Fruit fly (Drosophila melanogaster): ENCODE measurements around the gene CG8036.

CG8036 gene

DNA sequence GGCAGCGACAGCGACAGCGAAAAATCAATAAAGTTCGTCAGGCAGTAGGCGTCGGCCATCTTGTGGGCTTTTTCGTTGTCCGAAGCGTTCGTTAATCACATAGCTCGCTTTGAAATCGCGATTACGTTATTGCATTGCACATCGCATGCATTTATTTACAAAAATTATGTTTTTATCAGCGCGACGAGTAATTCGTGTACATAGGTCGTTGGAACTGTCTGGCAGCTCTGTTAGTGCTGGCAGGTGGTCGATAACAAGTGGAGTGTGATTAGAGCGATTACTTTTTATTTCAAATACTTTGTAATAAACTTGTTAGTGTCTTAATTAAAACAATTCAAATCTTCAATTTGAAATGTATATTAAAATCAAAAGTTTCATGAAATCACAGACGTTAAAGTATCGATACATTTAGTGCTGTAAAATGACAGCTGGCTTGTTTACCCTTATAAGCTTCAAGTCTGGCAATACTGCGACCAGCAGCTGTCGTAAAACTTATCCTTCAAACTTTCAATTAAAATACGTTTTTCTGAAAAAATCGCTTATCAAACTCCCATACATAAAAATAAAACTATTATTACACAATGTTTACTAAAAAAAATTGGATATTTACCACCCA is 3.9 kb upstream of the CG8036 start, which contains the start of gene CG8032 (continued):
- TF ChIP-seq cyc (GFP tag; optimal IDR thresholded peaks at IDR 0.05), result peak; percentile 36
- no peak for TF ChIP-seq CG3032 (tag; optimal IDR thresholded peaks at IDR 0.05)
- TF ChIP-seq dsx (GFP tag; optimal IDR thresholded peaks at IDR 0.05; ENCODE audit: poor library complexity, severe bottlenecking), result peak; percentile 29
- TF ChIP-seq dac (GFP tag; optimal IDR thresholded peaks at IDR 0.05), result no peak
- TF ChIP-seq achi (GFP tag; optimal IDR thresholded peaks at IDR 0.05), result peak; percentile 100
- TF ChIP-seq Gug (GFP tag; IDR thresholded peaks at IDR 0.05), result no peak
- peak; percentile 27 for TF ChIP-seq acj6 (GFP tag; optimal IDR thresholded peaks at IDR 0.05)
- TF ChIP-seq spab (GFP tag; optimal IDR thresholded peaks at IDR 0.05), result no peak
- TF ChIP-seq CG31627 (GFP tag; optimal IDR thresholded peaks at IDR 0.05), result peak; percentile 37
- peak; percentile 43 for TF ChIP-seq OdsH (GFP tag; optimal IDR thresholded peaks at IDR 0.05)
- TF ChIP-seq Sox14 (GFP tag; optimal IDR thresholded peaks at IDR 0.05), result peak; percentile 36
- no peak for TF ChIP-seq Ets96B (tag; optimal IDR thresholded peaks at IDR 0.05)
- TF ChIP-seq CG6163 (GFP tag; IDR thresholded peaks at IDR 0.05), result no peak
- TF ChIP-seq CG4318 (GFP tag; optimal IDR thresholded peaks at IDR 0.05), result no peak
- peak; percentile 62 for TF ChIP-seq Eip78C (GFP tag)
- peak; percentile 62 for TF ChIP-seq lz (GFP tag; optimal IDR thresholded peaks at IDR 0.05)
- TF ChIP-seq eg (GFP tag; IDR thresholded peaks at IDR 0.05), result no peak
- no peak for TF ChIP-seq CG6276 (GFP tag; optimal IDR thresholded peaks at IDR 0.05)
- no peak for TF ChIP-seq Hr38 (GFP tag; optimal IDR thresholded peaks at IDR 0.05)
- TF ChIP-seq fkh (GFP tag; optimal IDR thresholded peaks at IDR 0.05), result peak; percentile 97
- peak; percentile 50 for TF ChIP-seq Met (GFP tag; optimal IDR thresholded peaks at IDR 0.05)
- TF ChIP-seq Eip75B (GFP tag; optimal IDR thresholded peaks at IDR 0.05), result peak; percentile 63
- TF ChIP-seq Eip93F (GFP tag; optimal IDR thresholded peaks at IDR 0.05), result no peak
- no peak for TF ChIP-seq CG16779 (tag; optimal IDR thresholded peaks at IDR 0.05)
- TF ChIP-seq CG11294 (GFP tag; IDR thresholded peaks at IDR 0.05), result no peak
- peak; percentile 61 for TF ChIP-seq Sox102F (GFP tag; optimal IDR thresholded peaks at IDR 0.05)
- no peak for TF ChIP-seq CG11902 (GFP tag; optimal IDR thresholded peaks at IDR 0.05)
- TF ChIP-seq CG6854 (GFP tag; optimal IDR thresholded peaks at IDR 0.05), result no peak
- no peak for TF ChIP-seq CG8119 (GFP tag; IDR thresholded peaks at IDR 0.05)
- TF ChIP-seq salr (GFP tag; optimal IDR thresholded peaks at IDR 0.05), result peak in 1 of 2 experiments; percentile 14
- TF ChIP-seq CG11762 (GFP tag; optimal IDR thresholded peaks at IDR 0.05; ENCODE audit: insufficient read depth), result no peak
- TF ChIP-seq fd85E (GFP tag; optimal IDR thresholded peaks at IDR 0.05), result no peak
- TF ChIP-seq pdm3 (GFP tag; optimal IDR thresholded peaks at IDR 0.05), result peak; percentile 61
- no peak for TF ChIP-seq Lpt (GFP tag; optimal IDR thresholded peaks at IDR 0.05)
- peak; percentile 93 for TF ChIP-seq svp (GFP tag)

DNA sequence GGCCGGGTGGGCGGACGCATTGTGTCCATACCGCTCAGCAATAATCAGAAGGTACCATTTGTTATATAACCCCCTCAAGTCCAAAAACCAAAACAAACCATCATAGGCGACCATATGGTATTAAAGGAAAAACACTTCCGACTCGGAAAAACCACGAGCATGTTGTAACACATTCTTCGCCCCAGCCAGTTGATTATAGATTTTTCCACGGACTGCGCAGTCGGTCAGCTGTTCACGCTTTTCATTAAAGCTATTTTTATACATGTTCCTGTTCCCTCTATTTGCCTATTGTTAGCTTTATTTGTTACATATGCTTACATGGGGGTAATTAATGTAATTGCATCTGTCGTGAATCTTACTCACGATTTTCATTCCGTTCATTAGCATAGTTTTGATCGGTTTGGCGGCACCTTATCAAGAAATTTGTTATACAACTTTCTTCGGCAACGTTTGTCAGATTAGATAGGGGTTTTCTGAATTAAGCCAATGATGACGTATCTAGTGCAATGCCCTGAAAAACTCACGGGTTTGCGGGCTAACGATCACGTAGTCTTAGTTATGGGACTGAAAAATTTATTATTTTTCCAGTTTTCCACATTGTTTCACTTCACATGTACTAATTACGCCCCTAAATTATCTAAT is 2.8 kb upstream of the CG8036 start:
- TF ChIP-seq vri (GFP tag; optimal IDR thresholded peaks at IDR 0.05), result peak; percentile 84
- no peak for TF ChIP-seq fd85E (GFP tag; optimal IDR thresholded peaks at IDR 0.05)
- no peak for TF ChIP-seq CG32006 (GFP tag; optimal IDR thresholded peaks at IDR 0.05)
- TF ChIP-seq CG1621 (tag; optimal IDR thresholded peaks at IDR 0.05), result no peak
- no peak for TF ChIP-seq fd59A (GFP tag; optimal IDR thresholded peaks at IDR 0.05)
- no peak for TF ChIP-seq cyc (GFP tag; optimal IDR thresholded peaks at IDR 0.05)
- no peak for TF ChIP-seq Hr38 (GFP tag; optimal IDR thresholded peaks at IDR 0.05)
